In the genomic region with DNA sequence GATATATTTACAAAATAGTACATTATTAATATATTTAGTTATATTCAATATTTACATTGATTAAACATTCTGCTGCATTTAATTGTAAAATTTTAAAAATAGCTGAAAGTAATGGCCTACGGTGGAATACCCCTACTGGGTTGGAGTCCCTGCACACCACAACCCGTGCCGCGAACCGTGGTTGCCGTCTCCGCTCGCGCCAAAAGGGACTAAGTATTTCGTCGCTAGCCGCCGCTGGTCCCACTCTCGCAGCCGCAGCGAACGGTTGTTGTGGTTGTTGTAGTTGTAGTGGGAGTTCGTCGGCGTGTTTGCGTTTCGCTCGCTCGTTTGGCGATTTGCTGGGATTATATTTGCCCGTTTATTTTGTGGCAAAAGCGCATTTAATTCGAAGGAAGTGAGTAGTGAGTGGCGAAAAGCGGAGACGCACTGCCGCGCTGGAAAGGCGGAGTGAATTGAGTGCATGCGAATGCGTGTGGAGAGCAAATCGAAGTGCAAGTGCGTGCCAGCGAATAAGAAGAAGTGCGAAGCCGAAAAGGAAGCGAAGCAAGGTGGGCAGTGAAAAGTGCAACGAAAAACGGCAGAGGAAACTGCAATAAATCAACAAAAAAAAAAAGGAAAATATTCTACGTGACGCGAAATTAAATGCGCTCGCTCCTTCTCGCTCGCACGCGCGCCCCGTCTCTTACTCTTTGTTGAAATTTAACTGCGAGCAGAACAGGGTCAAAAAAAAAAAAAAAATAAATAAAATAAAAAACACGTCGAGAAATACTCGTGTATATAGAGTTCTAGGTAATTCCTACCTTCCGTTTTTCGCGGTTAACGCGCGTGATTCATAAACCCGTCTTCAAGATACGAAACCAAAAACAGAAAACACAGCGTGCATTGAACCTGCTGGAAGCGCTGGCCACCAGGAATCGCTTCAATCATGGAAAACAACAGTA, we compare ENCODE assay signal across 1 fruit fly cellular context.
TF ChIP-seq lines count a peak whose summit lies in the region.

Gene cindr (plus strand): TSS at position 272 of the 941 bp plus-strand sequence.

TF ChIP-seq in whole organism, embryonic, 481 proteins besides CTCF, POLR2A, EP300 and RAD21 (continued from another document and continues in another):
- TF ChIP-seq CG2712 (tag; optimal IDR thresholded peaks at IDR 0.05; lab: Kevin White, UChicago): peak; percentile 55
- TF ChIP-seq CG18619 (GFP tag; optimal IDR thresholded peaks at IDR 0.05; lab: Kevin White, UChicago): peak; percentile 16
- no peak for TF ChIP-seq yki (optimal IDR thresholded peaks at IDR 0.05; lab: Kevin White, UChicago)
- TF ChIP-seq Chrac-16 (GFP tag; optimal IDR thresholded peaks at IDR 0.05; lab: Kevin White, UChicago): peak; percentile 37
- TF ChIP-seq CG13624 (GFP tag; optimal IDR thresholded peaks at IDR 0.05; lab: Kevin White, UChicago): peak; percentile 48
- TF ChIP-seq Opbp (GFP tag; IDR thresholded peaks at IDR 0.05; lab: Robert Waterston, UW; ENCODE audit: partially characterized antibody): peak; percentile 60; the same call in 2 of the 3 replicates
- no peak for TF ChIP-seq Nf-YA (GFP tag; IDR thresholded peaks at IDR 0.05; lab: Robert Waterston, UW)
- peak; percentile 57; the same call in 1 of the 2 replicates for TF ChIP-seq klu (GFP tag; IDR thresholded peaks at IDR 0.05; lab: Robert Waterston, UW)
- peak; percentile 17 for TF ChIP-seq Max (GFP tag; optimal IDR thresholded peaks at IDR 0.05; lab: Kevin White, UChicago)
- peak; percentile 8 for TF ChIP-seq gsb-n (tag; optimal IDR thresholded peaks at IDR 0.05; lab: Kevin White, UChicago)
- TF ChIP-seq E2f2 (GFP tag; IDR thresholded peaks at IDR 0.05; lab: Robert Waterston, UW): peak; percentile 65
- peak; percentile 80 for TF ChIP-seq CG13894 (tag; optimal IDR thresholded peaks at IDR 0.05; lab: Kevin White, UChicago)
- TF ChIP-seq gfzf (GFP tag; optimal IDR thresholded peaks at IDR 0.05; lab: Kevin White, UChicago): peak; percentile 99
- no peak for TF ChIP-seq Oli (tag; optimal IDR thresholded peaks at IDR 0.05; lab: Kevin White, UChicago)
- TF ChIP-seq salm (tag; optimal IDR thresholded peaks at IDR 0.05; lab: Kevin White, UChicago): peak; percentile 31
- no peak; the same call in 1 of the 2 replicates for TF ChIP-seq CG14441 (GFP tag; IDR thresholded peaks at IDR 0.05; lab: Robert Waterston, UW)
- TF ChIP-seq ind (GFP tag; optimal IDR thresholded peaks at IDR 0.05; lab: Kevin White, UChicago): peak; percentile 40
- TF ChIP-seq slou (GFP tag; optimal IDR thresholded peaks at IDR 0.05; lab: Kevin White, UChicago): no peak
- no peak for TF ChIP-seq ap (GFP tag; IDR thresholded peaks at IDR 0.05; lab: Robert Waterston, UW)
- TF ChIP-seq HLH4C (GFP tag; IDR thresholded peaks at IDR 0.05; lab: Robert Waterston, UW; ENCODE audit: partially characterized antibody): peak; percentile 28; the same call in 2 of the 3 replicates
- TF ChIP-seq hb (GFP tag; IDR thresholded peaks at IDR 0.05; lab: Robert Waterston, UW; ENCODE audit: partially characterized antibody): no peak; the same call in 2 of the 3 replicates
- TF ChIP-seq Camta (GFP tag; optimal IDR thresholded peaks at IDR 0.05; lab: Kevin White, UChicago): peak; percentile 19
- peak; percentile 57 for TF ChIP-seq D19A (tag; optimal IDR thresholded peaks at IDR 0.05; lab: Kevin White, UChicago)
- TF ChIP-seq Side (GFP tag; optimal IDR thresholded peaks at IDR 0.05; lab: Kevin White, UChicago): peak; percentile 56
- TF ChIP-seq CG11560 (tag; IDR thresholded peaks at IDR 0.05; lab: Robert Waterston, UW): peak; percentile 47; the same call in 1 of the 3 replicates
- TF ChIP-seq pum (GFP tag; optimal IDR thresholded peaks at IDR 0.05; lab: Kevin White, UChicago): no peak
- TF ChIP-seq Nf-YB (GFP tag; optimal IDR thresholded peaks at IDR 0.05; lab: Kevin White, UChicago): peak; percentile 34
- TF ChIP-seq CG10654 (GFP tag; optimal IDR thresholded peaks at IDR 0.05; lab: Kevin White, UChicago): peak; percentile 64
- TF ChIP-seq jumu (GFP tag; optimal IDR thresholded peaks at IDR 0.05; lab: Kevin White, UChicago): peak; percentile 34
- TF ChIP-seq lbe (GFP tag; optimal IDR thresholded peaks at IDR 0.05; lab: Kevin White, UChicago): no peak
- TF ChIP-seq Hmr (GFP tag; optimal IDR thresholded peaks at IDR 0.05; lab: Kevin White, UChicago): peak; percentile 85
- no peak for TF ChIP-seq CG4328 (GFP tag; optimal IDR thresholded peaks at IDR 0.05; lab: Kevin White, UChicago)
- no peak for TF ChIP-seq kay (GFP tag; optimal IDR thresholded peaks at IDR 0.05; lab: Kevin White, UChicago)
- TF ChIP-seq croc (GFP tag; conservative IDR thresholded peaks at IDR 0.05; lab: Robert Waterston, UW): peak; percentile 13; the same call in 1 of the 3 replicates
- TF ChIP-seq CG6765 (GFP tag; optimal IDR thresholded peaks at IDR 0.05; lab: Kevin White, UChicago): no peak
- TF ChIP-seq Meics (GFP tag; optimal IDR thresholded peaks at IDR 0.05; lab: Kevin White, UChicago): peak; percentile 40
- no peak for TF ChIP-seq exex (tag; optimal IDR thresholded peaks at IDR 0.05; lab: Kevin White, UChicago)
- no peak for TF ChIP-seq so (GFP tag; IDR thresholded peaks at IDR 0.05; lab: Robert Waterston, UW)
- no peak for TF ChIP-seq TFAM (GFP tag; optimal IDR thresholded peaks at IDR 0.05; lab: Kevin White, UChicago)
- no peak for TF ChIP-seq wdn (GFP tag; IDR thresholded peaks at IDR 0.05; lab: Robert Waterston, UW)
- TF ChIP-seq tgo (GFP tag; IDR thresholded peaks at IDR 0.05; lab: Robert Waterston, UW): 0 out of 3 replicates have a peak, but pooled peaks have one; percentile 15
- no peak for TF ChIP-seq Atf-2 (GFP tag; optimal IDR thresholded peaks at IDR 0.05; lab: Kevin White, UChicago)
- TF ChIP-seq CG15269 (tag; optimal IDR thresholded peaks at IDR 0.05; lab: Kevin White, UChicago): peak; percentile 33
- TF ChIP-seq B-H1 (GFP tag; IDR thresholded peaks at IDR 0.05; lab: Robert Waterston, UW): no peak
- TF ChIP-seq E2f1 (GFP tag; IDR thresholded peaks at IDR 0.05; lab: Robert Waterston, UW): no peak
- peak; percentile 45 for TF ChIP-seq lilli (GFP tag; optimal IDR thresholded peaks at IDR 0.05; lab: Kevin White, UChicago)
- TF ChIP-seq Bdp1 (GFP tag; optimal IDR thresholded peaks at IDR 0.05; lab: Kevin White, UChicago): peak; percentile 45
- no peak for TF ChIP-seq ase (GFP tag; IDR thresholded peaks at IDR 0.05; lab: Robert Waterston, UW)
- no peak for TF ChIP-seq CG12236 (GFP tag; optimal IDR thresholded peaks at IDR 0.05; lab: Kevin White, UChicago)
- TF ChIP-seq oc (tag; optimal IDR thresholded peaks at IDR 0.05; lab: Kevin White, UChicago): no peak
- TF ChIP-seq schlank (tag; optimal IDR thresholded peaks at IDR 0.05; lab: Kevin White, UChicago): no peak
- TF ChIP-seq rib (GFP tag; IDR thresholded peaks at IDR 0.05; lab: Robert Waterston, UW): 0 out of 2 replicates have a peak, but pooled peaks have one; percentile 17
- TF ChIP-seq pnt (GFP tag; optimal IDR thresholded peaks at IDR 0.05; lab: Kevin White, UChicago): peak; percentile 19
- TF ChIP-seq Dll (GFP tag; IDR thresholded peaks at IDR 0.05; lab: Robert Waterston, UW; ENCODE audit: partially characterized antibody): 0 out of 4 replicates have a peak, but pooled peaks have one; percentile 41
- TF ChIP-seq CG6854 (GFP tag; optimal IDR thresholded peaks at IDR 0.05; lab: Kevin White, UChicago): peak; percentile 8
- no peak for TF ChIP-seq nerfin-2 (GFP tag; IDR thresholded peaks at IDR 0.05; lab: Robert Waterston, UW; ENCODE audit: partially characterized antibody)
- no peak for TF ChIP-seq CG11723 (GFP tag; optimal IDR thresholded peaks at IDR 0.05; lab: Kevin White, UChicago)
- TF ChIP-seq Hey (tag; optimal IDR thresholded peaks at IDR 0.05; lab: Kevin White, UChicago): no peak
- TF ChIP-seq danr (GFP tag; IDR thresholded peaks at IDR 0.05; lab: Robert Waterston, UW): no peak
- peak; percentile 52 for TF ChIP-seq CG9876 (GFP tag; optimal IDR thresholded peaks at IDR 0.05; lab: Kevin White, UChicago)
- peak; percentile 46 for TF ChIP-seq CG4617 (GFP tag; optimal IDR thresholded peaks at IDR 0.05; lab: Kevin White, UChicago; ENCODE audit: borderline replicate concordance)
- no peak for TF ChIP-seq CG15479 (GFP tag; optimal IDR thresholded peaks at IDR 0.05; lab: Kevin White, UChicago)
- peak; percentile 17 for TF ChIP-seq fd96Cb (tag; optimal IDR thresholded peaks at IDR 0.05; lab: Kevin White, UChicago)
- TF ChIP-seq CG14014 (GFP tag; IDR thresholded peaks at IDR 0.05; lab: Robert Waterston, UW): no peak
- no peak for TF ChIP-seq CG3726 (GFP tag; IDR thresholded peaks at IDR 0.05; lab: Robert Waterston, UW)
- no peak for TF ChIP-seq CG8089 (GFP tag; optimal IDR thresholded peaks at IDR 0.05; lab: Kevin White, UChicago)
- TF ChIP-seq CG9727 (GFP tag; optimal IDR thresholded peaks at IDR 0.05; lab: Kevin White, UChicago): no peak
- peak; percentile 48 for TF ChIP-seq dmrt11E (tag; optimal IDR thresholded peaks at IDR 0.05; lab: Kevin White, UChicago)
- TF ChIP-seq dysf (GFP tag; IDR thresholded peaks at IDR 0.05; lab: Robert Waterston, UW): 0 out of 3 replicates have a peak, but pooled peaks have one; percentile 32
- TF ChIP-seq CG6254 (GFP tag; optimal IDR thresholded peaks at IDR 0.05; lab: Kevin White, UChicago): no peak
- TF ChIP-seq wek (GFP tag; optimal IDR thresholded peaks at IDR 0.05; lab: Kevin White, UChicago): peak; percentile 100
- TF ChIP-seq hkb (optimal IDR thresholded peaks at IDR 0.05; lab: Kevin White, UChicago): no peak
- peak; percentile 33 for TF ChIP-seq hkb (GFP tag; IDR thresholded peaks at IDR 0.05; lab: Robert Waterston, UW)
- TF ChIP-seq ssp (GFP tag; IDR thresholded peaks at IDR 0.05; lab: Robert Waterston, UW): peak; percentile 81
- no peak for TF ChIP-seq CG8388 (GFP tag; optimal IDR thresholded peaks at IDR 0.05; lab: Kevin White, UChicago)
- TF ChIP-seq otp (GFP tag; IDR thresholded peaks at IDR 0.05; lab: Robert Waterston, UW): no peak
- peak; percentile 71; the same call in 1 of the 2 replicates for TF ChIP-seq NFAT (GFP tag; IDR thresholded peaks at IDR 0.05; lab: Robert Waterston, UW)
- TF ChIP-seq CG11398 (GFP tag; optimal IDR thresholded peaks at IDR 0.05; lab: Kevin White, UChicago): peak; percentile 50
- peak; percentile 58 for TF ChIP-seq CG4282 (GFP tag; optimal IDR thresholded peaks at IDR 0.05; lab: Kevin White, UChicago)
- no peak for TF ChIP-seq dati (GFP tag; IDR thresholded peaks at IDR 0.05; lab: Robert Waterston, UW)
- TF ChIP-seq CG10147 (GFP tag; optimal IDR thresholded peaks at IDR 0.05; lab: Kevin White, UChicago): no peak
- no peak for TF ChIP-seq gcm (GFP tag; optimal IDR thresholded peaks at IDR 0.05; lab: Kevin White, UChicago)
- TF ChIP-seq cato (GFP tag; optimal IDR thresholded peaks at IDR 0.05; lab: Kevin White, UChicago; ENCODE audit: borderline replicate concordance): no peak
- TF ChIP-seq CG33557 (GFP tag; optimal IDR thresholded peaks at IDR 0.05; lab: Kevin White, UChicago): peak; percentile 7
- 0 out of 2 replicates have a peak, but pooled peaks have one; percentile 7 for TF ChIP-seq Ada2b (GFP tag; IDR thresholded peaks at IDR 0.05; lab: Robert Waterston, UW)
- TF ChIP-seq CG6791 (GFP tag; IDR thresholded peaks at IDR 0.05; lab: Robert Waterston, UW; ENCODE audit: partially characterized antibody): peak; percentile 65
- TF ChIP-seq prd (optimal IDR thresholded peaks at IDR 0.05; lab: Kevin White, UChicago): no peak
- peak; percentile 36; the same call in 1 of the 3 replicates for TF ChIP-seq prd (GFP tag; IDR thresholded peaks at IDR 0.05; lab: Robert Waterston, UW)
- peak; percentile 12 for TF ChIP-seq dmrt99B (tag; optimal IDR thresholded peaks at IDR 0.05; lab: Kevin White, UChicago)
- TF ChIP-seq ATbp (GFP tag; optimal IDR thresholded peaks at IDR 0.05; lab: Kevin White, UChicago): no peak
- peak; percentile 84 for TF ChIP-seq Dbx (GFP tag; IDR thresholded peaks at IDR 0.05; lab: Robert Waterston, UW)
- TF ChIP-seq phol (tag; optimal IDR thresholded peaks at IDR 0.05; lab: Kevin White, UChicago): peak; percentile 86
- TF ChIP-seq Bgb (GFP tag; IDR thresholded peaks at IDR 0.05; lab: Robert Waterston, UW; ENCODE audit: partially characterized antibody): peak; percentile 64
- peak; percentile 17 for TF ChIP-seq repo (GFP tag; optimal IDR thresholded peaks at IDR 0.05; lab: Kevin White, UChicago)
- TF ChIP-seq Fer1 (GFP tag; optimal IDR thresholded peaks at IDR 0.05; lab: Kevin White, UChicago): peak; percentile 48
- peak; percentile 47 for TF ChIP-seq mirr (GFP tag; optimal IDR thresholded peaks at IDR 0.05; lab: Kevin White, UChicago)
- no peak for TF ChIP-seq zen2 (GFP tag; IDR thresholded peaks at IDR 0.05; lab: Robert Waterston, UW; ENCODE audit: partially characterized antibody)
- peak; percentile 48 for TF ChIP-seq NC2β (GFP tag; optimal IDR thresholded peaks at IDR 0.05; lab: Kevin White, UChicago)
- no peak for TF ChIP-seq Taf1 (GFP tag; IDR thresholded peaks at IDR 0.05; lab: Robert Waterston, UW)
- peak; percentile 81 for TF ChIP-seq Rfx (GFP tag; IDR thresholded peaks at IDR 0.05; lab: Robert Waterston, UW)
- TF ChIP-seq Deaf1 (tag; optimal IDR thresholded peaks at IDR 0.05; lab: Kevin White, UChicago): peak; percentile 75
- no peak for TF ChIP-seq vnd (GFP tag; IDR thresholded peaks at IDR 0.05; lab: Robert Waterston, UW; ENCODE audit: partially characterized antibody)
- TF ChIP-seq CG9932 (GFP tag; IDR thresholded peaks at IDR 0.05; lab: Robert Waterston, UW): peak; percentile 80
- no peak for TF ChIP-seq CG10462 (GFP tag; optimal IDR thresholded peaks at IDR 0.05; lab: Kevin White, UChicago)
- TF ChIP-seq bab2 (GFP tag; optimal IDR thresholded peaks at IDR 0.05; lab: Kevin White, UChicago): peak; percentile 17
- TF ChIP-seq CG6654 (GFP tag; optimal IDR thresholded peaks at IDR 0.05; lab: Kevin White, UChicago): no peak
- peak; percentile 18; the same call in 1 of the 2 replicates for TF ChIP-seq lmd (GFP tag; IDR thresholded peaks at IDR 0.05; lab: Robert Waterston, UW)
- TF ChIP-seq CG12219 (GFP tag; optimal IDR thresholded peaks at IDR 0.05; lab: Kevin White, UChicago): no peak
- no peak for TF ChIP-seq CG12744 (GFP tag; optimal IDR thresholded peaks at IDR 0.05; lab: Kevin White, UChicago)
- TF ChIP-seq CG4360 (GFP tag; IDR thresholded peaks at IDR 0.05; lab: Robert Waterston, UW): peak; percentile 97
- TF ChIP-seq Gug (GFP tag; IDR thresholded peaks at IDR 0.05; lab: Robert Waterston, UW): peak; percentile 40; the same call in 1 of the 4 replicates
- TF ChIP-seq Gsc (GFP tag; IDR thresholded peaks at IDR 0.05; lab: Robert Waterston, UW): no peak
- TF ChIP-seq CG11695 (GFP tag; IDR thresholded peaks at IDR 0.05; lab: Robert Waterston, UW): no peak
- no peak for TF ChIP-seq CkIIα-i1 (GFP tag; IDR thresholded peaks at IDR 0.05; lab: Robert Waterston, UW)
- no peak for TF ChIP-seq CG18011 (GFP tag; optimal IDR thresholded peaks at IDR 0.05; lab: Kevin White, UChicago)
- TF ChIP-seq z (GFP tag; IDR thresholded peaks at IDR 0.05; lab: Robert Waterston, UW): no peak; the same call in 2 of the 3 replicates
- peak; percentile 44 for TF ChIP-seq CG9215 (GFP tag; IDR thresholded peaks at IDR 0.05; lab: Robert Waterston, UW)
